Fruit fly (Drosophila melanogaster) whole organism, embryonic: ENCODE results near the gene CG7646.
A peak's percentile ranks its signal among the peaks of the same experiment; 100 is the strongest.

Experiments
- CG11560 ChIP-seq: fragments of 200-800 bp; sonication (Bioruptor generic); IDR thresholded peaks from 3 replicates; pipeline ENCODE4 v1.3.6; 2022; ENCODE audit warnings: missing biosample characterization, missing genetic modification characterization
- CG16813 ChIP-seq: fragments of 200-800 bp; sonication (Bioruptor generic); IDR thresholded peaks from 3 replicates; pipeline ENCODE4 v1.3.6; 2022; ENCODE audit warnings: missing biosample characterization, missing genetic modification characterization; ENCODE audit not compliant: partially characterized antibody
- CG17359 ChIP-seq: fragments of 200-800 bp; sonication (Bioruptor generic); optimal IDR thresholded peaks from 3 replicates; lab custom pipeline; 2018; ENCODE audit warnings: missing biosample characterization, mild to moderate bottlenecking, missing genetic modification characterization, moderate library complexity
- CG2116 ChIP-seq: fragments of 200-800 bp; sonication (Bioruptor generic); optimal IDR thresholded peaks from 3 replicates; lab custom pipeline; 2018; ENCODE audit warnings: missing biosample characterization, mild to moderate bottlenecking, missing genetic modification characterization
- CG4617 ChIP-seq: fragments of 200-800 bp; sonication (Bioruptor generic); optimal IDR thresholded peaks from 3 replicates; lab custom pipeline; 2016; ENCODE audit warnings: missing biosample characterization, missing genetic modification characterization, borderline replicate concordance
- CG6791 ChIP-seq: fragments of 200-800 bp; sonication (Bioruptor generic); IDR thresholded peaks from 3 replicates; pipeline ENCODE4 v1.3.6; 2022; ENCODE audit warnings: missing biosample characterization, missing genetic modification characterization; ENCODE audit not compliant: partially characterized antibody
- Chrac-16 ChIP-seq: fragments of 200-800 bp; sonication (Bioruptor generic); optimal IDR thresholded peaks from 3 replicates; lab custom pipeline; 2016; ENCODE audit warnings: missing biosample characterization, missing genetic modification characterization
- Dek ChIP-seq: fragments of 200-800 bp; sonication (Bioruptor generic); optimal IDR thresholded peaks from 3 replicates; lab custom pipeline; 2019; ENCODE audit warnings: missing biosample characterization, mild to moderate bottlenecking, missing genetic modification characterization, moderate library complexity
- Ets65A ChIP-seq: fragments of 200-800 bp; sonication (Bioruptor generic); peaks from one replicate; lab custom pipeline; 2016; ENCODE audit warnings: missing biosample characterization, missing genetic modification characterization
- YL-1 ChIP-seq: fragments of 200-800 bp; sonication (Bioruptor generic); optimal IDR thresholded peaks from 3 replicates; lab custom pipeline; 2017; ENCODE audit warnings: missing biosample characterization, mild to moderate bottlenecking, missing genetic modification characterization
- ash1 ChIP-seq: fragments of 200-800 bp; sonication (Bioruptor generic); optimal IDR thresholded peaks from 2 replicates; lab custom pipeline; 2018; ENCODE audit warnings: missing biosample characterization, mild to moderate bottlenecking, missing genetic modification characterization
- cato ChIP-seq: fragments of 200-800 bp; sonication (Bioruptor generic); optimal IDR thresholded peaks from 2 replicates; lab custom pipeline; 2016; ENCODE audit warnings: missing biosample characterization, missing genetic modification characterization, borderline replicate concordance
- crp ChIP-seq, 2 experiments: fragments of 200-800 bp; sonication (Bioruptor generic); optimal IDR thresholded peaks; 2 replicates in 1 of 2; 3 replicates in 1 of 2; lab custom pipeline; 2017; ENCODE audit warnings: missing biosample characterization in 2 of 2, missing genetic modification characterization in 2 of 2, mild to moderate bottlenecking in 1 of 2, moderate library complexity in 1 of 2
- ewg ChIP-seq: fragments of 200-800 bp; sonication (Bioruptor generic); optimal IDR thresholded peaks from 3 replicates; lab custom pipeline; 2017; ENCODE audit warnings: mild to moderate bottlenecking, missing biosample characterization, missing genetic modification reagents, missing genetic modification characterization
- fd96Cb ChIP-seq: fragments of 200-800 bp; sonication (Bioruptor generic); optimal IDR thresholded peaks from 2 replicates; lab custom pipeline; 2018; ENCODE audit warnings: missing biosample characterization, mild to moderate bottlenecking, missing genetic modification characterization, moderate library complexity
- scrt ChIP-seq: fragments of 200-800 bp; sonication (Bioruptor generic); optimal IDR thresholded peaks from 2 replicates; lab custom pipeline; 2018; ENCODE audit warnings: missing biosample characterization, mild to moderate bottlenecking, missing genetic modification characterization, moderate library complexity
- z ChIP-seq: fragments of 200-800 bp; sonication (Bioruptor generic); IDR thresholded peaks from 3 replicates; pipeline ENCODE4 v1.3.6; 2022; ENCODE audit warnings: missing biosample characterization, missing genetic modification characterization

Gene CG7646

DNA sequence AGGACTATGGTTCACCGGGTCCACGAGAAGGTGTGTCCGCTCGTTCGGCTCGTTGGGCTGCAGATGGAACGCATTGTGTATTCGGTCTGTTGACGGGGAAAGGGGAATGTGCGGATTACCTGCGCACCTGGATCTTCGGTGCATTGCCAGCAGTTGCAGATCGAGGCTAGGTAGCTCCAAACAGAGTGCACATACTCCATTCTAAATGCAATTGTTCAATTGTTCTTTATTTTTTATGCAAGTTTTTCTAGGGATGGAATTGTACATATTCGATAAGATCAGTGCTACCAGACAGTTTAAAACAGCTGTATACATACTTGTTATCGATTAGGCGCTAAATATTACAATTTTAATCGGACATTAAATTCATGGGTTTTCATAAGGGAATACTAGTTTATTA lies 37.1 kb downstream of the CG7646 start, which contains the start of gene Lamtor1 (continued):
- no peak for TF ChIP-seq CG17359 (tag; lab: Kevin White, UChicago)
- peak; percentile 83 for TF ChIP-seq CG4617 (GFP tag; lab: Kevin White, UChicago)
- TF ChIP-seq Dek (tag; lab: Kevin White, UChicago) = no peak
- peak; percentile 13 for TF ChIP-seq YL-1 (GFP tag; lab: Kevin White, UChicago)
- peak in 1 of 2 experiments; percentile 80 for TF ChIP-seq crp (GFP tag; optimal IDR thresholded peaks at IDR 0.05; lab: Kevin White, UChicago)
- TF ChIP-seq CG16813 = peak; percentile 40; the same call in 1 of the 3 replicates
- peak; percentile 99 for TF ChIP-seq CG11560 (tag; lab: Robert Waterston, UW)
- TF ChIP-seq cato (GFP tag; lab: Kevin White, UChicago) = no peak
- peak; percentile 14; the same call in 1 of the 3 replicates for TF ChIP-seq CG6791 (GFP tag; lab: Robert Waterston, UW)
- TF ChIP-seq CG2116 (GFP tag; lab: Kevin White, UChicago) = peak; percentile 53

DNA sequence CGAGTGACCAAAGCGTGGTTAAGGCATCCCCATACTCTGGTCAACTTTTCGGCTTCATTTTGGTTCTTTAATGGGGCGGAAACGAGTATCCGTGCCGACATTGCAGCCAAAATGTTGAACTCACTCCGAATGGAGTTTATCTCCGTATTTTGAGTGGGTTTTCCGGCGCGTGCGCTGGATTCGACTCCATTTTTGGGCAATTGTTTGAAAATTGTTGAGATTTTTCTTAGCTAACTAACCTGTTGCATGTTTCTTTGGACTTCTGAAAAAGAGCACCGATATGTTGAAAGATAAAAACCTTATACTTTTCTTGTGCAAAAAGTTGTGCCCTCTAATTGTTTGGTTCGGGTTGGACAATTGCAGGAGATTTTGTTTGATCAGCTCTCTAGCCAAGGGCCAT lies 44.9 kb downstream of the CG7646 start:
- TF ChIP-seq ewg (peak; percentile 2), z (peak; percentile 90), Chrac-16 (GFP tag; lab: Kevin White, UChicago) (no peak), ash1 (no peak), fd96Cb (tag; lab: Kevin White, UChicago) (no peak), Ets65A (no peak), scrt (GFP tag; lab: Kevin White, UChicago) (peak; percentile 76)
